Fruit fly (Drosophila melanogaster) ovary, adult (tissue): ENCODE results near the gene Obp19a.

Experiments used
- CG17801 ChIP-seq: fragments of 200-800 bp; optimal IDR thresholded peaks from 2 replicates; lab custom pipeline; 2019; ENCODE audit warnings: missing biosample characterization, mild to moderate bottlenecking, missing genetic modification characterization, moderate library complexity; ENCODE audit not compliant: partially characterized antibody

The Obp19a gene

DNA sequence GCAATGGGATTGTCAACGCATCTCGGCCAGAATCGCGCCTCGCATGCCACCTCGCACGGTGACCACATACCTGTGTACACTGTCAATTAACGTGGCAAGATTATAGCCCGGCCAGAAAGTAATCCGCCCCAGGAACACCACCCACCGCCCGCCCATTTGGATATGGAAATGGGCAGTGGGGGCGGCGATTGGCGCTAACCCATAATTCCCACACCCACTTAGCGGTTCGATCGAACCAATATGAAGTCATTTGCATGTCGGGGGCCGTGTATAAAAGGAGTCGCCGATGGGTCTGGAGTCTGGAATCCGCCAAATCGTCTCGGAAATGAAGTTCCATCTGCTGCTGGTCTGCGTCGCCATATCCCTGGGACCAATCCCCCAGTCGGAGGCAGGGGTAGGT is at the start of gene Obp19a:
Obp19a (plus strand) TSS at position 301 of the 400 bp plus-strand sequence.
- TF ChIP-seq CG17801 (GFP tag; lab: Kevin White, UChicago) = no peak

dm6 chrX:20376422-20376821 is 39.1 kb upstream of the Obp19a start, which contains the start of gene CG12679:
Gene CG12679, minus strand, starts transcription at chrX:20376522.
- no peak for TF ChIP-seq CG17801 (GFP tag; lab: Kevin White, UChicago)

DNA sequence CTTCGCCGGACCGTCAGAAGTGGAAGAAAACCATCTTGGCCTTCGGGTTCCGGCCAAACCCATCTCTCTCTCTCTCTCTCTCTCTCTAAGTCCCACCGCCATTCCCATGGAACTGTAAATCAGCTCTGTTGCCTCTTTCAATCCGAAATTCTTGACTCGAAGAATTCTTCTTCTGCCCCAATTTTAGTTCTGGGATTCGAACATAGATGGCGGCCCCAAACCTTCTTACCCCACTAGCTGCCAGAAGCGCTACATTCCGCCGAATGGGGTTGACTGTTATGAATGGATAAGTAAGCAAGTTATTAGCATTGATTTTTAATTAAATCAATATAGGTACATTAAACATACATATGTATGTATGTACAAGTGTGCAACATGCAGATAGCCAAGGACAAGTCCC is 29.7 kb upstream of the Obp19a start:
- TF ChIP-seq CG17801 (GFP tag; lab: Kevin White, UChicago) = no peak

dm6 chrX:20389633-20390032 is 25.9 kb upstream of the Obp19a start:
- TF ChIP-seq CG17801 (GFP tag; lab: Kevin White, UChicago) = no peak

dm6 chrX:20390706-20391105 is 24.8 kb upstream of the Obp19a start, which contains the start of gene jb:
Gene jb, minus strand, starts transcription at chrX:20390806.
- TF ChIP-seq CG17801 (GFP tag; lab: Kevin White, UChicago) = no peak

DNA sequence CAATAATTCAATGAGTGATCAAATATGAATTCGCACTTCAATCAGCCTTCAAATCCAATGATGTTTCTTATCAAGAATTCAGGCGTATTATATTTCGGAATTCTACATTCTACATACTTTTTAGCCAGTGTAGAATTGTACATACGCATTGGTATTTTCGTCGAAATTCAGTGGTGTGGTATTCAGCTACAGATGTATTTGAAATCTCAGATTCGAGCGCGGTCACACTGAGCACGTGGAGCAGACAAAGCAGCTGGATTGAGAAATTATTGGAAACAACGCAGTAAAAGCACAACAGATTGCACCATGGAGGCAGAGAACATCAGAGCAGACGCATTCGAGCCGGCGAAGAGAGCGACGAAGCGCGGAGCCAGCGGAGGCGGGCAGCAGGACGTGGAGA is 24.3 kb upstream of the Obp19a start:
- peak; percentile 5 for TF ChIP-seq CG17801 (GFP tag; lab: Kevin White, UChicago)

dm6 chrX:20393580-20393979 is 22.0 kb upstream of the Obp19a start, which contains the start of gene Syx16:
Gene Syx16, minus strand, starts transcription at chrX:20393751.
- no peak for TF ChIP-seq CG17801 (GFP tag; lab: Kevin White, UChicago)

- TF ChIP-seq CG17801 (GFP tag; lab: Kevin White, UChicago) = no peak
These were observed 21.3 kb upstream of the Obp19a start, which contains the start of gene HERC2 for dm6 chrX:20394066-20394913. Gene HERC2, plus strand, starts transcription at chrX:20394395.

DNA sequence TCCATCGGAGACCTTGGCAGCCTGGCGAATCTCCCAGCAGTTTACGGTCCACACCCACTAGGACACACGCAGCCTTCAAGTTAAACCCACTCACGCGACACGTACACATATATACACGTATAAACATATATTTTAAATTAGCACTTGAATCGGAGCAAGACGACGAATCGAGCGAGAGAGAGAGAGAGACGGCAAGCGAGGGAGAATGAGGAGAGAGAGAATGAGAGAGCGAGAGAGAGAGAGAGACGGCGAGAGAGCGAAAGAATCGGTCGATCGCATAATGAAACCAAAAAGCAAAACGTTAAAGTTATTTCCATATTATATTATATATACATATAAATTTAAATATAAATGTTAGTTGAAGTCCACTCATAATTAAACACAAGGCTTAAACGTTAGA is 3.9 kb upstream of the Obp19a start:
- no peak for TF ChIP-seq CG17801 (GFP tag; lab: Kevin White, UChicago)

dm6 chrX:20413481-20413880 is 2.1 kb upstream of the Obp19a start, which contains the start of gene CG15459:
Gene CG15459, minus strand, starts transcription at chrX:20413581.
- TF ChIP-seq CG17801 (GFP tag; lab: Kevin White, UChicago) = no peak

DNA sequence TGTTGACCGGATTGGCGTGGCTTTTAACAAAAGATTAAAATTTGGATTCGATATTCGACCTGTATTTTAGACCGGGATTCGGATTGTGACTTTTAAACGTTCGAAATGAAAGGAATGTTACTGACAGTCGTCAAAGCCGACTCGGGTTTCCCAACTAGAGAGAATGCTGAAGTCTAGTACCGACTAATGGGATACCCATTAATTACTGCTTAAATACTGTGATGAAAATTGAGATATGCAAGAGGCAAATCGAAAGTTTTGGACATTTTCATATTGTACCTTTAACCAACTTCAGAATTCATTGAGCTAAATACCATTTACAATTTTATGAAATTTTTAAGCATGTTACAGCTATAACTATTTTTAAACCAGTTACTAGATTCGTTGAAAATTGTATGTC is 1.4 kb upstream of the Obp19a start, which contains the start of gene CG15458:
CG15458 (minus strand) TSS at position 101 of the 400 bp plus-strand sequence.
- TF ChIP-seq CG17801 (GFP tag; lab: Kevin White, UChicago) = no peak

- TF ChIP-seq CG17801 (GFP tag; lab: Kevin White, UChicago) = no peak
These were observed 889 bp downstream of the Obp19a start, which contains the start of gene Obp19b for dm6 chrX:20416433-20416832. Gene Obp19b, plus strand, starts transcription at chrX:20416733.

dm6 chrX:20418864-20419263 is 3.3 kb downstream of the Obp19a start, which contains the start of gene Obp19c:
Gene Obp19c, minus strand, starts transcription at chrX:20418964.
- no peak for TF ChIP-seq CG17801 (GFP tag; lab: Kevin White, UChicago)

DNA sequence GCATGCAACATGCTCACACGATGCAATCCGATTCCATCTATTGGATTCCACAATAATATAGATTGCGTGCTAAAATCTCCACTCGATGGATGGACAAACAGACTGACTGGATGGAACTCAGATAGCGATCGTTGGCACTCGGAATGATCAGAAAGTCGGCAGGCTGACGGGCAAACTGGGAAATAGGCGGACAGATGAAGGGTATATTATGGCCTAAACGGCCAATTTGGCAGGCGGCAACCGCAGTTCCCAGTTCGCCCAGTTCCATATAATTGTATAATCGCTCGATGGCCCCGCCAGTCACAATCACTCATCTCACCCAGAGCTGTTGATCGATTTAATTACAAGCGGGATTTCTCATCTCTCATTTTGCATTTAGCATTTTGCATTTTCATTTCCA is 3.8 kb downstream of the Obp19a start, which contains the start of gene Obp19d:
Obp19d (plus strand) TSS at position 301 of the 400 bp plus-strand sequence.
- TF ChIP-seq CG17801 (GFP tag; lab: Kevin White, UChicago) = no peak

DNA sequence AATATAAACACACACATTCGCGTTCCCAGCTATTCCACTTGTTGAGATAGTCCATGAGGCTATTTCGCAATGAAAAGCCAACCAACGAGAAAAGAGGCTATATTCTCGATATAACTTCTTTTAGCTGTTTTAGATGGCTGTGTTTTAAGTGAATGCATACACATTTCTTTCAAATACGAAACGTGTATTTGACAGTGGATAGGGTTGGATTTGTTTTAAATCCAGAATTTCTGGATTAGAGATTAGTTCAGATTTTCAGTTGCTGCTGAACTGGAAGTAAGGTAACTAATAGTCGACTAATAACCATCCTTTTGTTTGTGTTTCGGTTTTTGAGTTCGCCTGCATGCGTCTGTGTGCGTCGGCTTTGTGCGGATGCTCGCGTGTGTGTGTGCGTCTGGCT is 7.6 kb downstream of the Obp19a start:
- TF ChIP-seq CG17801 (GFP tag; lab: Kevin White, UChicago) = no peak
